Worm (Caenorhabditis elegans) whole organism, L4/young adult: ENCODE measurements around the gene pqn-80.

Experiments used
- W03F9.2 ChIP-seq: fragments of 150-350 bp; optimal IDR thresholded peaks from 2 replicates; lab custom pipeline; 2014; ENCODE audit warnings: missing biosample characterization, missing genetic modification characterization
- dao-5 ChIP-seq: sonication (generic microtip); optimal IDR thresholded peaks from 2 replicates; lab custom pipeline; 2016; ENCODE audit warnings: missing genotype, missing genetic modification characterization, moderate library complexity, missing compliant biosample characterization
- him-1 ChIP-seq: sonication (generic microtip); optimal IDR thresholded peaks from 2 replicates; lab custom pipeline; 2016; ENCODE audit warnings: missing genotype, missing genetic modification reagents, missing genetic modification characterization, missing compliant biosample characterization

The pqn-80 gene

ce11 chrIII:12625875-12626649 is at the start of gene pqn-80:
pqn-80 (plus strand) TSS chrIII:12626568.
- TF ChIP-seq W03F9.2 (tag; lab: Kevin White, UChicago) = peak; percentile 36
- no peak for TF ChIP-seq him-1

ce11 chrIII:12583466-12583865 is 42.9 kb upstream of the pqn-80 start:
- no peak for TF ChIP-seq dao-5 (tag; lab: Kevin White, UChicago)
- peak; percentile 70 for TF ChIP-seq W03F9.2 (tag; lab: Kevin White, UChicago)
- peak; percentile 76 for TF ChIP-seq him-1

- TF ChIP-seq him-1 (no peak), W03F9.2 (tag; lab: Kevin White, UChicago) (no peak), dao-5 (tag; lab: Kevin White, UChicago) (no peak)
Observed at ce11 chrIII:12585842-12586241, 40.5 kb upstream of the pqn-80 start.

- TF ChIP-seq dao-5 (tag; lab: Kevin White, UChicago) (no peak), W03F9.2 (tag; lab: Kevin White, UChicago) (no peak), him-1 (no peak)
Observed at ce11 chrIII:12591923-12592322, 34.4 kb upstream of the pqn-80 start.

ce11 chrIII:12595640-12596039 is 30.7 kb upstream of the pqn-80 start:
- no peak for TF ChIP-seq him-1
- no peak for TF ChIP-seq dao-5 (tag; lab: Kevin White, UChicago)
- TF ChIP-seq W03F9.2 (tag; lab: Kevin White, UChicago) = no peak

- TF ChIP-seq him-1 = peak; percentile 59
- TF ChIP-seq dao-5 (tag; lab: Kevin White, UChicago) = peak; percentile 34
- peak; percentile 53 for TF ChIP-seq W03F9.2 (tag; lab: Kevin White, UChicago)
Observed at ce11 chrIII:12598418-12599330, 27.7 kb upstream of the pqn-80 start.

ce11 chrIII:12599672-12600071 is 26.7 kb upstream of the pqn-80 start, which contains the start of gene gldi-8:
gldi-8 (minus strand) TSS chrIII:12599729.
- TF ChIP-seq him-1 = no peak

- TF ChIP-seq dao-5 (tag; lab: Kevin White, UChicago) = no peak
- no peak for TF ChIP-seq W03F9.2 (tag; lab: Kevin White, UChicago)
- no peak for TF ChIP-seq him-1
Observed at ce11 chrIII:12602070-12602469, 24.3 kb upstream of the pqn-80 start.

- no peak for TF ChIP-seq him-1
Observed at ce11 chrIII:12606175-12606574, 20.2 kb upstream of the pqn-80 start.

- TF ChIP-seq W03F9.2 (tag; lab: Kevin White, UChicago) = no peak
- no peak for TF ChIP-seq him-1
- TF ChIP-seq dao-5 (tag; lab: Kevin White, UChicago) = no peak
Observed at ce11 chrIII:12607302-12607701, 19.1 kb upstream of the pqn-80 start.

- no peak for TF ChIP-seq dao-5 (tag; lab: Kevin White, UChicago)
- peak; percentile 86 for TF ChIP-seq W03F9.2 (tag; lab: Kevin White, UChicago)
- peak; percentile 90 for TF ChIP-seq him-1
Observed at ce11 chrIII:12608220-12608958, 18.0 kb upstream of the pqn-80 start, which contains the start of gene epc-1. epc-1 (minus strand) TSS chrIII:12608586.

- TF ChIP-seq him-1 = no peak
Observed at ce11 chrIII:12608989-12609388, 17.4 kb upstream of the pqn-80 start, which contains the start of gene Y111B2A.12. Y111B2A.12 (plus strand) TSS chrIII:12609289.

ce11 chrIII:12609410-12609809 is 17.0 kb upstream of the pqn-80 start:
- no peak for TF ChIP-seq dao-5 (tag; lab: Kevin White, UChicago)
- TF ChIP-seq him-1 = no peak
- no peak for TF ChIP-seq W03F9.2 (tag; lab: Kevin White, UChicago)

- no peak for TF ChIP-seq him-1
Observed at ce11 chrIII:12611414-12611813, 15.0 kb upstream of the pqn-80 start.
